Worm (Caenorhabditis elegans) whole organism, L1 larva: ENCODE results near the gene lpd-7.

Experiments used
- C16A3.4 ChIP-seq: fragments of 150-350 bp; optimal IDR thresholded peaks from 2 replicates; lab custom pipeline; 2014; ENCODE audit warnings: missing biosample characterization, missing genetic modification characterization
- C34B4.2 ChIP-seq: sonication (generic microtip); optimal IDR thresholded peaks from 2 replicates; lab custom pipeline; 2017; ENCODE audit warnings: mild to moderate bottlenecking, missing genetic modification characterization, missing compliant biosample characterization
- Y116A8C.19 ChIP-seq: sonication (generic microtip); optimal IDR thresholded peaks from 2 replicates; lab custom pipeline; 2016; ENCODE audit warnings: missing compliant biosample characterization, missing genetic modification characterization, borderline replicate concordance
- aly-2 ChIP-seq: fragments of 150-350 bp; optimal IDR thresholded peaks from 2 replicates; lab custom pipeline; 2014; ENCODE audit warnings: missing biosample characterization, missing genetic modification characterization
- ama-1 ChIP-seq: fragments of 150-350 bp; optimal IDR thresholded peaks from 2 replicates; lab custom pipeline; 2014
- ceh-8 ChIP-seq: fragments of 200-800 bp; sonication (Bioruptor generic); optimal IDR thresholded peaks from 2 replicates; lab custom pipeline; 2018; ENCODE audit warnings: mild to moderate bottlenecking, missing genetic modification characterization, moderate library complexity, missing compliant biosample characterization
- ceh-82 ChIP-seq, 3 experiments: fragments of 150-350 bp in 1 of 3; sonication (generic microtip) in 2 of 3; optimal IDR thresholded peaks; 2 replicates each; lab custom pipeline; 2014 to 2017; ENCODE audit warnings: missing biosample characterization in 3 of 3, missing genetic modification characterization in 3 of 3
- ceh-88 ChIP-seq: fragments of 200-800 bp; sonication (Bioruptor generic); IDR thresholded peaks from 2 replicates; pipeline ENCODE4 v1.3.6; 2022; ENCODE audit warnings: missing genetic modification characterization, missing compliant biosample characterization
- ceh-90 ChIP-seq: sonication (generic microtip); optimal IDR thresholded peaks from 2 replicates; lab custom pipeline; 2016; ENCODE audit warnings: missing genetic modification characterization, missing compliant biosample characterization
- ces-1 ChIP-seq: fragments of 150-350 bp; optimal IDR thresholded peaks from 2 replicates; lab custom pipeline; 2014; ENCODE audit warnings: missing biosample characterization, missing genetic modification reagents, missing genetic modification characterization
- dpl-1 ChIP-seq, 3 experiments: fragments of 150-350 bp in 2 of 3; sonication (generic microtip) in 1 of 3; optimal IDR thresholded peaks; 2 replicates each; lab custom pipeline; 2014 to 2017; ENCODE audit warnings: missing biosample characterization in 3 of 3, missing genetic modification characterization in 3 of 3, missing genetic modification reagents in 3 of 3
- dsc-1 ChIP-seq: sonication (generic microtip); optimal IDR thresholded peaks from 2 replicates; lab custom pipeline; 2016; ENCODE audit warnings: mild to moderate bottlenecking, missing genetic modification characterization, missing compliant biosample characterization
- efl-3 ChIP-seq: fragments of 200-800 bp; sonication (Bioruptor generic); optimal IDR thresholded peaks from 2 replicates; lab custom pipeline; 2018; ENCODE audit warnings: mild to moderate bottlenecking, missing genetic modification characterization, missing compliant biosample characterization
- elt-3 ChIP-seq, 6 experiments: fragments of 150-350 bp in 1 of 6; sonication (generic microtip); optimal IDR thresholded peaks; 2 replicates each; lab custom pipeline; 2017 to 2018; ENCODE audit warnings: missing biosample characterization in 6 of 6, missing genetic modification characterization in 6 of 6, inconsistent platforms in 1 of 6
- ets-5 ChIP-seq: fragments of 200-800 bp; sonication (Bioruptor generic); IDR thresholded peaks from 2 replicates; pipeline ENCODE4 v1.3.6; 2022; ENCODE audit warnings: missing genetic modification characterization, missing compliant biosample characterization
- fkh-10 ChIP-seq: sonication (generic microtip); optimal IDR thresholded peaks from 2 replicates; lab custom pipeline; 2017; ENCODE audit warnings: missing biosample characterization, missing genetic modification reagents, missing genetic modification characterization
- fkh-4 ChIP-seq: sonication (generic microtip); optimal IDR thresholded peaks from 2 replicates; lab custom pipeline; 2016; ENCODE audit warnings: missing compliant biosample characterization, missing genetic modification characterization, borderline replicate concordance
- fkh-8 ChIP-seq: sonication (generic microtip); optimal IDR thresholded peaks from 2 replicates; lab custom pipeline; 2016; ENCODE audit warnings: mild to moderate bottlenecking, missing genetic modification characterization, missing compliant biosample characterization
- hlh-17 ChIP-seq: fragments of 200-800 bp; sonication (Bioruptor generic); optimal IDR thresholded peaks from 2 replicates; lab custom pipeline; 2018; ENCODE audit warnings: missing genetic modification characterization, mild to moderate bottlenecking, missing compliant biosample characterization, moderate library complexity, borderline replicate concordance
- hlh-4 ChIP-seq: sonication (generic microtip); optimal IDR thresholded peaks from 2 replicates; lab custom pipeline; 2016; ENCODE audit warnings: mild to moderate bottlenecking, missing genetic modification characterization, missing compliant biosample characterization
- isw-1 ChIP-seq: fragments of 200-800 bp; sonication (Bioruptor generic); IDR thresholded peaks from 2 replicates; pipeline ENCODE4 v1.3.6; 2022; ENCODE audit warnings: missing genetic modification characterization, missing compliant biosample characterization
- jun-1 ChIP-seq: fragments of 150-350 bp; optimal IDR thresholded peaks from 2 replicates; lab custom pipeline; 2014; ENCODE audit warnings: missing biosample characterization, missing genetic modification reagents, missing genetic modification characterization
- lin-13 ChIP-seq: fragments of 150-350 bp; optimal IDR thresholded peaks from 2 replicates; lab custom pipeline; 2014; ENCODE audit warnings: missing biosample characterization, missing genetic modification reagents, missing genetic modification characterization
- lin-15B ChIP-seq: fragments of 150-350 bp; sonication (generic microtip); optimal IDR thresholded peaks from 3 replicates; lab custom pipeline; 2014; ENCODE audit warnings: missing biosample characterization, missing genetic modification characterization
- lin-35 ChIP-seq, 2 experiments: fragments of 150-350 bp; optimal IDR thresholded peaks; 2 replicates each; lab custom pipeline; 2014; ENCODE audit warnings: missing biosample characterization in 2 of 2, missing genetic modification characterization in 2 of 2, missing genetic modification reagents in 2 of 2
- lin-39 ChIP-seq: fragments of 150-350 bp; optimal IDR thresholded peaks from 2 replicates; lab custom pipeline; 2014; ENCODE audit warnings: missing biosample characterization, missing genetic modification reagents, missing genetic modification characterization
- lir-3 ChIP-seq: sonication (generic microtip); optimal IDR thresholded peaks from 2 replicates; lab custom pipeline; 2016; ENCODE audit warnings: mild to moderate bottlenecking, missing genetic modification characterization, moderate library complexity, missing compliant biosample characterization; ENCODE audit not compliant: poor library complexity
- lsy-2 ChIP-seq, 2 experiments: fragments of 150-350 bp; optimal IDR thresholded peaks; 2 replicates each; lab custom pipeline; 2014; ENCODE audit warnings: missing biosample characterization in 2 of 2, missing genetic modification characterization in 2 of 2
- mab-9 ChIP-seq: fragments of 200-800 bp; sonication (Bioruptor generic); IDR thresholded peaks from 2 replicates; pipeline ENCODE4 v1.3.6; 2022; ENCODE audit warnings: missing genetic modification reagents, missing genetic modification characterization, missing compliant biosample characterization
- mef-2 ChIP-seq: fragments of 150-350 bp; optimal IDR thresholded peaks from 2 replicates; lab custom pipeline; 2014; ENCODE audit warnings: missing biosample characterization, missing genetic modification characterization
- nhr-11 ChIP-seq: fragments of 150-350 bp; optimal IDR thresholded peaks from 2 replicates; lab custom pipeline; 2014; ENCODE audit warnings: missing biosample characterization, missing genetic modification characterization
- nhr-12 ChIP-seq: sonication (generic microtip); optimal IDR thresholded peaks from 2 replicates; lab custom pipeline; 2017; ENCODE audit warnings: missing biosample characterization, missing genetic modification characterization
- nhr-20 ChIP-seq: sonication (generic microtip); optimal IDR thresholded peaks from 2 replicates; lab custom pipeline; 2016; ENCODE audit warnings: mild to moderate bottlenecking, missing genetic modification characterization, missing compliant biosample characterization
- nhr-237 ChIP-seq: fragments of 150-350 bp; optimal IDR thresholded peaks from 2 replicates; lab custom pipeline; 2014; ENCODE audit warnings: missing biosample characterization, missing genetic modification characterization
- nhr-71 ChIP-seq: sonication (generic microtip); optimal IDR thresholded peaks from 2 replicates; lab custom pipeline; 2016; ENCODE audit warnings: mild to moderate bottlenecking, missing genetic modification characterization, moderate library complexity, missing compliant biosample characterization
- nhr-77 ChIP-seq: fragments of 150-350 bp; optimal IDR thresholded peaks from 2 replicates; lab custom pipeline; 2014; ENCODE audit warnings: missing biosample characterization, missing genetic modification characterization
- nhr-85 ChIP-seq: sonication (generic microtip); peaks from one replicate; lab custom pipeline; 2016; ENCODE audit warnings: missing genetic modification characterization, inconsistent platforms, missing compliant biosample characterization
- nhr-90 ChIP-seq: sonication (generic microtip); optimal IDR thresholded peaks from 2 replicates; lab custom pipeline; 2016; ENCODE audit warnings: mild to moderate bottlenecking, missing genetic modification characterization, missing compliant biosample characterization; ENCODE audit not compliant: poor library complexity
- pag-3 ChIP-seq: sonication (generic microtip); optimal IDR thresholded peaks from 2 replicates; lab custom pipeline; 2017; ENCODE audit warnings: missing genetic modification characterization, mild to moderate bottlenecking, missing compliant biosample characterization, antibody characterized with exemption, borderline replicate concordance; ENCODE audit not compliant: insufficient read depth
- rnt-1 ChIP-seq: sonication (generic microtip); optimal IDR thresholded peaks from 2 replicates; lab custom pipeline; 2016; ENCODE audit warnings: mild to moderate bottlenecking, missing genetic modification characterization, moderate library complexity, missing compliant biosample characterization
- skn-1 ChIP-seq: fragments of 150-350 bp; optimal IDR thresholded peaks from 2 replicates; lab custom pipeline; 2014; ENCODE audit warnings: missing biosample characterization, missing genetic modification characterization
- sox-4 ChIP-seq: sonication (generic microtip); optimal IDR thresholded peaks from 2 replicates; lab custom pipeline; 2016; ENCODE audit warnings: missing genetic modification characterization, missing compliant biosample characterization
- sptf-1 ChIP-seq: fragments of 150-350 bp; optimal IDR thresholded peaks from 2 replicates; lab custom pipeline; 2014; ENCODE audit warnings: missing biosample characterization, missing genetic modification characterization
- swsn-7 ChIP-seq: sonication (generic microtip); optimal IDR thresholded peaks from 2 replicates; lab custom pipeline; 2016; ENCODE audit warnings: missing genetic modification characterization, missing compliant biosample characterization
- tbx-2 ChIP-seq: sonication (generic microtip); optimal IDR thresholded peaks from 2 replicates; lab custom pipeline; 2016; ENCODE audit warnings: missing genetic modification characterization, missing compliant biosample characterization
- unc-30 ChIP-seq: sonication (generic microtip); optimal IDR thresholded peaks from 2 replicates; lab custom pipeline; 2017; ENCODE audit warnings: missing biosample characterization, missing genetic modification characterization
- unc-62 ChIP-seq: fragments of 150-350 bp; optimal IDR thresholded peaks from 2 replicates; lab custom pipeline; 2014; ENCODE audit warnings: missing biosample characterization, missing genetic modification reagents, missing genetic modification characterization
- vab-15 ChIP-seq: sonication (generic microtip); optimal IDR thresholded peaks from 2 replicates; lab custom pipeline; 2017; ENCODE audit warnings: missing genotype, mild to moderate bottlenecking, missing genetic modification characterization, missing compliant biosample characterization
- zag-1 ChIP-seq: fragments of 150-350 bp; optimal IDR thresholded peaks from 2 replicates; lab custom pipeline; 2014; ENCODE audit warnings: missing biosample characterization, missing genetic modification characterization
- zip-4 ChIP-seq: fragments of 200-800 bp; sonication (Bioruptor generic); optimal IDR thresholded peaks from 2 replicates; lab custom pipeline; 2018; ENCODE audit warnings: mild to moderate bottlenecking, missing genetic modification characterization, moderate library complexity, missing compliant biosample characterization
- ztf-11 ChIP-seq, 2 experiments: sonication (generic microtip); optimal IDR thresholded peaks; 2 replicates each; lab custom pipeline; 2016 to 2017; ENCODE audit warnings: missing genetic modification characterization in 2 of 2, missing biosample characterization in 1 of 2, missing compliant biosample characterization in 1 of 2
- ztf-4 ChIP-seq: fragments of 150-350 bp; optimal IDR thresholded peaks from 2 replicates; lab custom pipeline; 2014; ENCODE audit warnings: missing biosample characterization, missing genetic modification characterization

The lpd-7 gene

DNA sequence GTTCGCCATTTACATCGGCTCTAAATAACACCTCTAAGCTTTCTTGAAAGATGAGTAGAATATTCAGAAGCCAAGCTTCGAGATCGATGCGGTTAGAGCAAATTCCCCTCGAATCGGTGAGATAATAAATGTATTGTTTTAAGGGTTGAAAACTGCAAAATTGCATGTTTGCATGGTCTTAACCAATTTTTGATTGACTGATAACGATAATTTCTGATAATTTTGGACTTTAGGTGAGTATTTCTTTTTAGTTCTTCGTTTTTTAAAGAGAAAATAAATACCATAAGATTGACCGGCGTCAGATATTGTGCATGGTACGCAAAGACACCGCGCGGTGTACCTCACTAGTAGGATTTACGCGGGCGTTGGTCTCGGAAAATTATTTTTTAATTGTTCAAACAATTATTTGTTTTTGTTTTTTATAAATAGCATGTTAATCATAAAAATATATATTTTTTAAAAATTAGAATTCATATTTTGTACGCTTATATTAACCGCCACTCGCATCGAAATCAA lies 11.0 kb downstream of the lpd-7 start, which contains the start of gene cup-5 (continued):
- TF ChIP-seq ceh-90 (no peak), C34B4.2 (tag; lab: Kevin White, UChicago) (no peak), nhr-11 (tag; lab: Kevin White, UChicago) (no peak), lin-35 (GFP tag; optimal IDR thresholded peaks at IDR 0.05; lab: Kevin White, UChicago) (peak; percentile 15 to 66), lin-13 (GFP tag; lab: Kevin White, UChicago) (no peak), fkh-8 (tag; lab: Kevin White, UChicago) (no peak), rnt-1 (peak; percentile 38), mab-9 (no peak), lin-15B (tag; lab: Kevin White, UChicago) (no peak), C16A3.4 (peak; percentile 32), hlh-4 (no peak), ama-1 (lab: Kevin White, UChicago) (no peak), lin-39 (tag; lab: Kevin White, UChicago) (no peak), dpl-1 (GFP tag; optimal IDR thresholded peaks at IDR 0.05; lab: Kevin White, UChicago) (peak; percentile 22 to 69 (median 57)), fkh-4 (tag; lab: Kevin White, UChicago) (no peak), lir-3 (no peak), Y116A8C.19 (tag; lab: Kevin White, UChicago) (no peak), ceh-88 (GFP tag; lab: Robert Waterston, UW) (no peak), nhr-71 (tag; lab: Kevin White, UChicago) (peak; percentile 49), ets-5 (no peak), elt-3 (tag; optimal IDR thresholded peaks at IDR 0.05; lab: Kevin White, UChicago) (peak in 1 of 6 experiments; percentile 23), nhr-90 (tag; lab: Kevin White, UChicago) (peak; percentile 20), mef-2 (tag; lab: Kevin White, UChicago) (no peak), tbx-2 (peak; percentile 14), zip-4 (no peak), ztf-4 (tag; lab: Kevin White, UChicago) (no peak), jun-1 (tag; lab: Kevin White, UChicago) (no peak), nhr-85 (tag; lab: Kevin White, UChicago) (peak; percentile 49), fkh-10 (GFP tag; lab: Kevin White, UChicago) (no peak), ces-1 (GFP tag; lab: Kevin White, UChicago) (no peak), nhr-20 (tag; lab: Kevin White, UChicago) (peak; percentile 26), ceh-8 (GFP tag; lab: Kevin White, UChicago) (no peak), nhr-12 (tag; lab: Kevin White, UChicago) (no peak), ceh-82 (tag; optimal IDR thresholded peaks at IDR 0.05; lab: Kevin White, UChicago) (peak; percentile 5 to 35 (median 16)), sptf-1 (tag; lab: Kevin White, UChicago) (no peak), lsy-2 (tag; optimal IDR thresholded peaks at IDR 0.05; lab: Kevin White, UChicago) (peak; percentile 67 to 74), vab-15 (tag; lab: Kevin White, UChicago) (no peak), hlh-17 (GFP tag; lab: Kevin White, UChicago) (no peak), unc-30 (tag; lab: Kevin White, UChicago) (no peak), ztf-11 (tag; optimal IDR thresholded peaks at IDR 0.05; lab: Kevin White, UChicago) (no peak), efl-3 (GFP tag; lab: Kevin White, UChicago) (no peak), sox-4 (no peak), unc-62 (GFP tag; lab: Kevin White, UChicago) (no peak), isw-1 (GFP tag; lab: Robert Waterston, UW) (no peak), dsc-1 (tag; lab: Kevin White, UChicago) (no peak), aly-2 (tag; lab: Kevin White, UChicago) (peak; percentile 16), skn-1 (tag; lab: Kevin White, UChicago) (no peak), zag-1 (tag; lab: Kevin White, UChicago) (no peak), pag-3 (tag; lab: Kevin White, UChicago) (no peak), swsn-7 (tag; lab: Kevin White, UChicago) (peak; percentile 41), nhr-237 (tag; lab: Kevin White, UChicago) (no peak), nhr-77 (tag; lab: Kevin White, UChicago) (no peak)
